Fruit fly (Drosophila melanogaster): ENCODE measurements around the gene CG4669.

CG4669 gene

DNA sequence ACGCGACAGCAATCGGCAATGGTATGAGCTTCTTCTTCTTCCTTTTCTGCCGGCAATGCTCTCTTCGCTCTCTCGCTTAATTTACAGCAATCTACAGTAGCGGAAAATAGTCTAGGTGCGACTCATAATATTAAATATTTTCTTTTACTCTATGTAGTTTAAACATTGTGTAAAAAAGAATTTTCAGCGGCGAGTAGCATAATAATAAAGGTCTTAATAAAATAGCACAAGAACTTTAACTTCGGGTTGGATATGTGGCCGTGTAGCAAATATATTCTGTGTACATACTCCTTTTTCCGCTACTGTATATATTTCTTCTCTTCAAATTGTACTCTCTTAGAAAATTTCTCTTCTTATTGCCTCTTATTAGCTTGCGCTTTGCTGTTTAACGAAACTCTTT lies 43.7 kb downstream of the CG4669 start, which contains the start of gene shep (continued):
- TF ChIP-seq CG15601 (tag; optimal IDR thresholded peaks at IDR 0.05), result peak; percentile 78
- peak; percentile 82 for TF ChIP-seq CG2202 (tag; optimal IDR thresholded peaks at IDR 0.05)
- no peak for TF ChIP-seq CG14965 (GFP tag; optimal IDR thresholded peaks at IDR 0.05; ENCODE audit: borderline replicate concordance)
- peak; percentile 56 for TF ChIP-seq pum (GFP tag; optimal IDR thresholded peaks at IDR 0.05)
- TF ChIP-seq crp (GFP tag; optimal IDR thresholded peaks at IDR 0.05), result peak in 1 of 2 experiments; percentile 49
- TF ChIP-seq Trl (optimal IDR thresholded peaks at IDR 0.05), result peak; percentile 73 to 89
- peak; percentile 59 for TF ChIP-seq Trl (GFP tag; optimal IDR thresholded peaks at IDR 0.05)
- TF ChIP-seq nmo (GFP tag; optimal IDR thresholded peaks at IDR 0.05), result peak; percentile 93
- TF ChIP-seq Dbx (GFP tag; IDR thresholded peaks at IDR 0.05), result peak; percentile 83
- TF ChIP-seq Antp (GFP tag; optimal IDR thresholded peaks at IDR 0.05), result peak; percentile 42
- peak; percentile 52 for TF ChIP-seq CG17186 (GFP tag; optimal IDR thresholded peaks at IDR 0.05)
- no peak for TF ChIP-seq knrl (GFP tag; IDR thresholded peaks at IDR 0.05; ENCODE audit: partially characterized antibody)
- peak; percentile 87 for TF ChIP-seq Gug (GFP tag; IDR thresholded peaks at IDR 0.05)
- TF ChIP-seq CG16813 (GFP tag; IDR thresholded peaks at IDR 0.05; ENCODE audit: partially characterized antibody), result no peak
- TF ChIP-seq Hey (tag; optimal IDR thresholded peaks at IDR 0.05), result peak; percentile 40
- peak; percentile 73 for TF ChIP-seq Hmx (GFP tag; optimal IDR thresholded peaks at IDR 0.05)
- peak; percentile 79 for TF ChIP-seq CG6854 (GFP tag; optimal IDR thresholded peaks at IDR 0.05)
- TF ChIP-seq abd-A (tag; optimal IDR thresholded peaks at IDR 0.05), result peak; percentile 71
- TF ChIP-seq tio (GFP tag; optimal IDR thresholded peaks at IDR 0.05), result peak; percentile 85
- TF ChIP-seq CG2712 (tag; optimal IDR thresholded peaks at IDR 0.05), result peak; percentile 93
- TF ChIP-seq CG9609 (GFP tag; optimal IDR thresholded peaks at IDR 0.05), result peak; percentile 54
- no peak for TF ChIP-seq chinmo (GFP tag; IDR thresholded peaks at IDR 0.05; ENCODE audit: partially characterized antibody)
- peak; percentile 87 for TF ChIP-seq CG14050 (GFP tag; IDR thresholded peaks at IDR 0.05)
- peak; percentile 64; the same call in 1 of the 2 replicates for TF ChIP-seq GATAe (GFP tag; conservative IDR thresholded peaks at IDR 0.05)
- peak; percentile 90 for TF ChIP-seq Fer3 (tag; optimal IDR thresholded peaks at IDR 0.05)
- peak; percentile 94 for TF ChIP-seq Ets65A (GFP tag)
- peak; percentile 72 for TF ChIP-seq ems (GFP tag; optimal IDR thresholded peaks at IDR 0.05)
- peak; percentile 48 for TF ChIP-seq Jarid2 (GFP tag; optimal IDR thresholded peaks at IDR 0.05)
- TF ChIP-seq fd96Cb (tag; optimal IDR thresholded peaks at IDR 0.05), result peak; percentile 92
- peak; percentile 40 for TF ChIP-seq NK7.1 (GFP tag; optimal IDR thresholded peaks at IDR 0.05)
- peak; percentile 85 for TF ChIP-seq CG11247 (GFP tag; IDR thresholded peaks at IDR 0.05)
- peak; percentile 25 for TF ChIP-seq dm (GFP tag; optimal IDR thresholded peaks at IDR 0.05)
- peak; percentile 91 for TF ChIP-seq slbo (GFP tag; IDR thresholded peaks at IDR 0.05)
- peak; percentile 91 for TF ChIP-seq E2f1 (GFP tag; IDR thresholded peaks at IDR 0.05)
- peak; percentile 90 for TF ChIP-seq stc (GFP tag; IDR thresholded peaks at IDR 0.05)
- TF ChIP-seq CG12155 (GFP tag; optimal IDR thresholded peaks at IDR 0.05), result peak; percentile 75
- TF ChIP-seq CG4617 (GFP tag; optimal IDR thresholded peaks at IDR 0.05; ENCODE audit: borderline replicate concordance), result peak; percentile 31
- peak; percentile 77 for TF ChIP-seq CG4854 (GFP tag; optimal IDR thresholded peaks at IDR 0.05)
- TF ChIP-seq ERR (GFP tag; optimal IDR thresholded peaks at IDR 0.05), result no peak
- peak; percentile 84 for TF ChIP-seq CG4730 (GFP tag; IDR thresholded peaks at IDR 0.05)
- TF ChIP-seq toy (GFP tag; IDR thresholded peaks at IDR 0.05), result peak; percentile 70
- peak; percentile 91 for TF ChIP-seq CG6689 (GFP tag; IDR thresholded peaks at IDR 0.05)
- TF ChIP-seq CG13424 (tag; optimal IDR thresholded peaks at IDR 0.05), result peak; percentile 89
- TF ChIP-seq NC2β (GFP tag; optimal IDR thresholded peaks at IDR 0.05), result peak; percentile 76
- TF ChIP-seq CG16863 (GFP tag; optimal IDR thresholded peaks at IDR 0.05), result peak; percentile 62
- TF ChIP-seq CG17568 (GFP tag; optimal IDR thresholded peaks at IDR 0.05), result peak; percentile 88
- peak; percentile 85 for TF ChIP-seq CG8359 (GFP tag; optimal IDR thresholded peaks at IDR 0.05; ENCODE audit: borderline replicate concordance)
- peak; percentile 86 for TF ChIP-seq CG7556 (GFP tag; optimal IDR thresholded peaks at IDR 0.05)
- no peak for TF ChIP-seq bbx (GFP tag; IDR thresholded peaks at IDR 0.05; ENCODE audit: partially characterized antibody)
- TF ChIP-seq run (tag; optimal IDR thresholded peaks at IDR 0.05), result peak; percentile 83
- peak; percentile 88 for TF ChIP-seq NfI (GFP tag; optimal IDR thresholded peaks at IDR 0.05)

Measured in whole organism, embryonic.